Fruit fly (Drosophila melanogaster): ENCODE results near the gene Lon.

Lon gene

dm6 chr3L:19564905-19565700 is 46.9 kb downstream of the Lon start:
- no peak for TF ChIP-seq noc (tag; optimal IDR thresholded peaks at IDR 0.05)

dm6 chr3L:19563014-19563413 is 49.0 kb downstream of the Lon start:
- TF ChIP-seq noc (tag; optimal IDR thresholded peaks at IDR 0.05) = no peak

DNA sequence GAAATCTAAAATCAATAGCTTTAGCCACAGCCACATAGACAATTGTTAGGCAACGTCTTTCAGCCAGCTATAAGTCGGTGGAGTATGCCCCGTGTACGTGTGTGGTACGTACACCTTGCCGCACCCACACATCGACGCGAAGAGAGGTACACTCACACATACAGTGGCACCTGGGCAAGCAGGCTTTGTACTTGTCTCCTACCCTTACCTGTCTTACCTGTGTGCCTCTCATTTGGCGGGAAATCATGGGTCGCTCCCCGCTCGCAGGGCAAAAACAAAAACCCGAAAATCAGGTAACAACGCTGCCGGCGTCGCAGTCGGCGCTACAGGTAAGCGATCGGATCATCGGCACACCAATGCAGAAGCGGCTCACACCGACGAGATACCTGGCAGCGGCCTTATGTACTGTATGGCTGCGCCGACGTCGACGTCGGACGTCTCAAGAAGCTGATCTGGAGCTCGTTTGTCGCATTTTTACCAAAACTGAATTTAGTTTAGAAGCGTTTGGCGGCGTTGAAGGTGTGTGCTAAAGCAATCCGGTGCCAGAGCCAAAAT is 49.8 kb downstream of the Lon start:
- TF ChIP-seq noc (tag; optimal IDR thresholded peaks at IDR 0.05) = no peak

DNA sequence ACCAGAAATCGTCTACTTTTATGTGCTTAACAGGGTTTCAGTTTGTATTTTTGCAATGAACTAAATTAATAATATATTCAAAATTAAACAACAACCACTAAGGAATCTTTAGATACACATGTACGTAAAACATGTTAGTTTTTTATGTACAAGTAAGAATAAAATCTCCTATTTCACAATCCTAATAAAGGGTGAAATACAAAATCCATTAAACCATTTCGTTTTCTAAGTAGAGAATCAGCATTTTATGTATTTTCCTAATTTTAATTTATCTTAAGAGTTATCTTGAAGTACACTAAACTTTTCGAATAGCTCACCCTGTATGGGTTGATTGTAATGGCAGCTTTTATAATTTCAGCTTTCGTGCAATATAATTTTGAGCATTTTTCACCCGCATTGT is 50.3 kb downstream of the Lon start:
- peak; percentile 96 for TF ChIP-seq noc (tag; optimal IDR thresholded peaks at IDR 0.05)

- TF ChIP-seq noc (tag; optimal IDR thresholded peaks at IDR 0.05) = peak; percentile 95
These were observed 51.2 kb downstream of the Lon start for dm6 chr3L:19560695-19561246.

dm6 chr3L:19560005-19560694 is 51.8 kb downstream of the Lon start:
- TF ChIP-seq noc (tag; optimal IDR thresholded peaks at IDR 0.05) = no peak

- no peak for TF ChIP-seq noc (tag; optimal IDR thresholded peaks at IDR 0.05)
These were observed 52.8 kb downstream of the Lon start for dm6 chr3L:19559171-19559570.

dm6 chr3L:19558674-19559073 is 53.3 kb downstream of the Lon start:
- no peak for TF ChIP-seq noc (tag; optimal IDR thresholded peaks at IDR 0.05)

DNA sequence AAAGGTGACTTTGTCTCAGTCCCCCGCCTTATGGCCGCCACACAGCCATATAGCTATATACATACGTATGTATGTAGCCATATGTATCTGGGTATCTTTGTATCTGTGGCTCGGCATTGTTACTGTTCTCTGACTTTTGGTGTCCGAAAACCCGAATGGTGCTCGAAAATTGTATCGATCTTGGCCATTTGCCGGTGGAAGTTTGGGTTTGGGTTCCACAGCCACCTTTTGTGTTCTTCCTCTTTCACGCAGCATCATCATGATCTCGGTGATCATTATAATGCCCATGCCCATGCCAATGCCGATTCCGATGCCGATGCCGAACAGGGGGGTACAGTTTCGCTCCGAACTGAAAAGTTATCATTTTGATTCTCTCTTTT is 54.0 kb downstream of the Lon start:
- TF ChIP-seq noc (tag; optimal IDR thresholded peaks at IDR 0.05) = no peak

Data from whole organism, larva.